Fruit fly (Drosophila melanogaster) whole organism, embryonic: ENCODE data around the gene CG4456.

Source experiments
- Bgb ChIP-seq: fragments of 200-800 bp; sonication (Bioruptor generic); IDR thresholded peaks from 2 replicates; pipeline ENCODE4 v1.3.6; 2022; ENCODE audit warnings: missing biosample characterization, missing genetic modification characterization; ENCODE audit not compliant: partially characterized antibody
- CG12659 ChIP-seq: fragments of 200-800 bp; sonication (Bioruptor generic); optimal IDR thresholded peaks from 3 replicates; lab custom pipeline; 2017; ENCODE audit warnings: mild to moderate bottlenecking, missing biosample characterization, missing genetic modification reagents, missing genetic modification characterization
- CG12769 ChIP-seq: fragments of 200-800 bp; sonication (Bioruptor generic); optimal IDR thresholded peaks from 2 replicates; lab custom pipeline; 2019; ENCODE audit warnings: missing biosample characterization, mild to moderate bottlenecking, missing genetic modification characterization, moderate library complexity
- CG12942 ChIP-seq: fragments of 200-800 bp; sonication (Bioruptor generic); optimal IDR thresholded peaks from 3 replicates; lab custom pipeline; 2016; ENCODE audit warnings: missing biosample characterization, missing genetic modification characterization
- CG15696 ChIP-seq: fragments of 200-800 bp; sonication (Bioruptor generic); optimal IDR thresholded peaks from 2 replicates; lab custom pipeline; 2019; ENCODE audit warnings: missing biosample characterization, mild to moderate bottlenecking, missing genetic modification characterization, moderate library complexity
- CG1603 ChIP-seq: fragments of 200-800 bp; sonication (Bioruptor generic); optimal IDR thresholded peaks from 2 replicates; lab custom pipeline; 2019; ENCODE audit warnings: missing biosample characterization, mild to moderate bottlenecking, missing genetic modification characterization, moderate library complexity
- CG1792 ChIP-seq: fragments of 200-800 bp; sonication (Bioruptor generic); optimal IDR thresholded peaks from 2 replicates; lab custom pipeline; 2016; ENCODE audit warnings: missing biosample characterization, missing genetic modification characterization
- CG18011 ChIP-seq: fragments of 200-800 bp; sonication (Bioruptor generic); optimal IDR thresholded peaks from 2 replicates; lab custom pipeline; 2017; ENCODE audit warnings: missing biosample characterization, missing genetic modification characterization, mild to moderate bottlenecking, moderate library complexity, missing genotype
- CG3163 ChIP-seq: fragments of 200-800 bp; sonication (Bioruptor generic); optimal IDR thresholded peaks from 3 replicates; lab custom pipeline; 2016; ENCODE audit warnings: missing biosample characterization, missing genetic modification characterization
- CG34224 ChIP-seq: fragments of 200-800 bp; sonication (Bioruptor generic); IDR thresholded peaks from 3 replicates; pipeline ENCODE4 v1.3.6; 2022; ENCODE audit warnings: missing biosample characterization, missing genetic modification characterization; ENCODE audit not compliant: partially characterized antibody
- CG4282 ChIP-seq: fragments of 200-800 bp; sonication (Bioruptor generic); optimal IDR thresholded peaks from 2 replicates; lab custom pipeline; 2016; ENCODE audit warnings: missing biosample characterization, missing genetic modification characterization
- CG4617 ChIP-seq: fragments of 200-800 bp; sonication (Bioruptor generic); optimal IDR thresholded peaks from 3 replicates; lab custom pipeline; 2016; ENCODE audit warnings: missing biosample characterization, missing genetic modification characterization, borderline replicate concordance
- CG6765 ChIP-seq: fragments of 200-800 bp; sonication (Bioruptor generic); optimal IDR thresholded peaks from 3 replicates; lab custom pipeline; 2017; ENCODE audit warnings: missing biosample characterization, mild to moderate bottlenecking, missing genetic modification characterization
- CG7786 ChIP-seq: fragments of 200-800 bp; sonication (Bioruptor generic); optimal IDR thresholded peaks from 2 replicates; lab custom pipeline; 2016; ENCODE audit warnings: missing biosample characterization, missing genetic modification characterization
- CG7963 ChIP-seq: fragments of 200-800 bp; sonication (Bioruptor generic); IDR thresholded peaks from 3 replicates; pipeline ENCODE4 v1.3.6; 2022; ENCODE audit warnings: missing biosample characterization, missing genetic modification characterization; ENCODE audit not compliant: partially characterized antibody
- CG9215 ChIP-seq: fragments of 200-800 bp; sonication (Bioruptor generic); IDR thresholded peaks from 2 replicates; pipeline ENCODE4 v1.3.6; 2022; ENCODE audit warnings: missing biosample characterization, missing genetic modification characterization
- CG9437 ChIP-seq: fragments of 200-800 bp; sonication (Bioruptor generic); optimal IDR thresholded peaks from 2 replicates; lab custom pipeline; 2018; ENCODE audit warnings: missing biosample characterization, mild to moderate bottlenecking, missing genetic modification characterization
- CG9727 ChIP-seq: fragments of 200-800 bp; sonication (Bioruptor generic); optimal IDR thresholded peaks from 3 replicates; lab custom pipeline; 2017; ENCODE audit warnings: missing biosample characterization, mild to moderate bottlenecking, missing genetic modification characterization
- CG9932 ChIP-seq: fragments of 200-800 bp; sonication (Bioruptor generic); IDR thresholded peaks from 2 replicates; pipeline ENCODE4 v1.3.6; 2022; ENCODE audit warnings: missing biosample characterization, missing genetic modification characterization
- Drgx ChIP-seq: fragments of 200-800 bp; sonication (Bioruptor generic); IDR thresholded peaks from 2 replicates; pipeline ENCODE4 v1.3.6; 2022; ENCODE audit warnings: missing biosample characterization, missing genetic modification characterization
- Fer3 ChIP-seq: fragments of 200-800 bp; sonication (Bioruptor generic); optimal IDR thresholded peaks from 2 replicates; lab custom pipeline; 2018; ENCODE audit warnings: missing biosample characterization, mild to moderate bottlenecking, missing genetic modification characterization, moderate library complexity
- HLH3B ChIP-seq: fragments of 200-800 bp; sonication (Bioruptor generic); IDR thresholded peaks from 2 replicates; pipeline ENCODE4 v1.3.6; 2022; ENCODE audit warnings: missing biosample characterization, missing genetic modification characterization
- HLH4C ChIP-seq: fragments of 200-800 bp; sonication (Bioruptor generic); IDR thresholded peaks from 3 replicates; pipeline ENCODE4 v1.3.6; 2022; ENCODE audit warnings: missing biosample characterization, missing genetic modification characterization; ENCODE audit not compliant: partially characterized antibody
- Med ChIP-seq: fragments of 200-800 bp; sonication (Bioruptor generic); peaks from one replicate; lab custom pipeline; 2016; ENCODE audit warnings: missing biosample characterization, missing genetic modification characterization, mild to moderate bottlenecking, inconsistent platforms, moderate library complexity
- Spps ChIP-seq: fragments of 200-800 bp; sonication (Bioruptor generic); optimal IDR thresholded peaks from 2 replicates; lab custom pipeline; 2018; ENCODE audit warnings: missing biosample characterization, mild to moderate bottlenecking, missing genetic modification characterization
- TFAM ChIP-seq: fragments of 200-800 bp; sonication (Bioruptor generic); optimal IDR thresholded peaks from 2 replicates; lab custom pipeline; 2017; ENCODE audit warnings: missing biosample characterization, missing genetic modification characterization, inconsistent platforms
- Trl ChIP-seq, 3 experiments: fragments of >200 bp in 2 of 3; fragments of 200-800 bp in 1 of 3; sonication (Bioruptor generic) in 1 of 3; optimal IDR thresholded peaks; 2 replicates in 1 of 3; 3 replicates in 2 of 3; lab custom pipeline; 2016 to 2017; ENCODE audit warnings: missing biosample characterization in 1 of 3, missing genetic modification characterization in 1 of 3
- YL-1 ChIP-seq: fragments of 200-800 bp; sonication (Bioruptor generic); optimal IDR thresholded peaks from 3 replicates; lab custom pipeline; 2017; ENCODE audit warnings: missing biosample characterization, mild to moderate bottlenecking, missing genetic modification characterization
- ac ChIP-seq: fragments of 200-800 bp; sonication (Bioruptor generic); optimal IDR thresholded peaks from 3 replicates; lab custom pipeline; 2017; ENCODE audit warnings: missing biosample characterization, mild to moderate bottlenecking, missing genetic modification characterization
- bcd ChIP-seq: fragments of 200-800 bp; sonication (Bioruptor generic); optimal IDR thresholded peaks from 2 replicates; lab custom pipeline; 2017; ENCODE audit warnings: missing biosample characterization, mild to moderate bottlenecking, missing genetic modification characterization
- btn ChIP-seq: fragments of 200-800 bp; sonication (Bioruptor generic); optimal IDR thresholded peaks from 2 replicates; lab custom pipeline; 2016; ENCODE audit warnings: missing biosample characterization, missing genetic modification characterization
- cato ChIP-seq: fragments of 200-800 bp; sonication (Bioruptor generic); optimal IDR thresholded peaks from 2 replicates; lab custom pipeline; 2016; ENCODE audit warnings: missing biosample characterization, missing genetic modification characterization, borderline replicate concordance
- chinmo ChIP-seq: fragments of 200-800 bp; sonication (Bioruptor generic); IDR thresholded peaks from 4 replicates; pipeline ENCODE4 v1.3.6; 2022; ENCODE audit warnings: missing biosample characterization, missing genetic modification characterization; ENCODE audit not compliant: partially characterized antibody
- ci ChIP-seq: fragments of 200-800 bp; sonication (Bioruptor generic); IDR thresholded peaks from 3 replicates; pipeline ENCODE4 v1.3.6; 2022; ENCODE audit warnings: missing biosample characterization, missing genetic modification characterization
- disco-r ChIP-seq: fragments of 200-800 bp; sonication (Bioruptor generic); optimal IDR thresholded peaks from 2 replicates; lab custom pipeline; 2016; ENCODE audit warnings: missing biosample characterization, missing genetic modification characterization
- eve ChIP-seq, 2 experiments: fragments of >200 bp; optimal IDR thresholded peaks; 2 replicates each; lab custom pipeline; 2017; ENCODE audit warnings: missing biosample characterization in 2 of 2, missing genetic modification characterization in 2 of 2
- hb ChIP-seq: fragments of 200-800 bp; sonication (Bioruptor generic); IDR thresholded peaks from 3 replicates; pipeline ENCODE4 v1.3.6; 2022; ENCODE audit warnings: missing biosample characterization, missing genetic modification characterization; ENCODE audit not compliant: partially characterized antibody
- insv ChIP-seq, 2 experiments: fragments of 200-800 bp; sonication (Bioruptor generic); optimal IDR thresholded peaks; 3 replicates each; lab custom pipeline; 2016 to 2018; ENCODE audit warnings: missing biosample characterization in 2 of 2, missing genetic modification characterization in 2 of 2
- kni ChIP-seq: fragments of 200-800 bp; sonication (Bioruptor generic); optimal IDR thresholded peaks from 3 replicates; lab custom pipeline; 2017; ENCODE audit warnings: mild to moderate bottlenecking, missing biosample characterization, missing genetic modification reagents, missing genetic modification characterization
- nom ChIP-seq: fragments of 200-800 bp; sonication (Bioruptor generic); optimal IDR thresholded peaks from 2 replicates; lab custom pipeline; 2017; ENCODE audit warnings: missing biosample characterization, missing genetic modification characterization, mild to moderate bottlenecking, moderate library complexity, missing genetic modification reagents
- sisA ChIP-seq: fragments of 200-800 bp; sonication (Bioruptor generic); IDR thresholded peaks from 2 replicates; pipeline ENCODE4 v1.3.6; 2022; ENCODE audit warnings: missing biosample characterization, missing genetic modification characterization
- sr ChIP-seq: fragments of 200-800 bp; sonication (Bioruptor generic); IDR thresholded peaks from 3 replicates; pipeline ENCODE4 v1.3.6; 2022; ENCODE audit warnings: missing biosample characterization, missing genetic modification characterization
- tap ChIP-seq: fragments of 200-800 bp; optimal IDR thresholded peaks from 3 replicates; lab custom pipeline; 2019; ENCODE audit warnings: missing biosample characterization, mild to moderate bottlenecking, missing genetic modification characterization, moderate library complexity
- tin ChIP-seq: fragments of 200-800 bp; sonication (Bioruptor generic); optimal IDR thresholded peaks from 3 replicates; lab custom pipeline; 2016; ENCODE audit warnings: missing biosample characterization, missing genetic modification characterization
- tll ChIP-seq, 2 experiments: fragments of 200-800 bp in 1 of 2; fragments of >200 bp in 1 of 2; sonication (Bioruptor generic) in 1 of 2; optimal IDR thresholded peaks; 2 replicates each; lab custom pipeline; 2017 to 2019; ENCODE audit warnings: missing biosample characterization in 2 of 2, missing genetic modification characterization in 2 of 2, mild to moderate bottlenecking in 1 of 2, moderate library complexity in 1 of 2
- tna ChIP-seq: fragments of 200-800 bp; sonication (Bioruptor generic); IDR thresholded peaks from 2 replicates; pipeline ENCODE4 v1.3.6; 2022; ENCODE audit warnings: missing biosample characterization, missing genetic modification characterization; ENCODE audit not compliant: partially characterized antibody
- toy ChIP-seq: fragments of 200-800 bp; sonication (Bioruptor generic); IDR thresholded peaks from 2 replicates; pipeline ENCODE4 v1.3.6; 2022; ENCODE audit warnings: missing biosample characterization, missing genetic modification characterization
- trh ChIP-seq: fragments of 200-800 bp; sonication (Bioruptor generic); optimal IDR thresholded peaks from 2 replicates; lab custom pipeline; 2016; ENCODE audit warnings: missing biosample characterization, missing genetic modification characterization
- vnd ChIP-seq: fragments of 200-800 bp; sonication (Bioruptor generic); IDR thresholded peaks from 3 replicates; pipeline ENCODE4 v1.3.6; 2022; ENCODE audit warnings: missing biosample characterization, missing genetic modification characterization; ENCODE audit not compliant: partially characterized antibody

CG4456 gene

dm6 chr3L:9340232-9340631 lies 32.3 kb upstream of the CG4456 start (continued):
- TF ChIP-seq vnd (no peak), Fer3 (tag; lab: Kevin White, UChicago) (no peak), Bgb (0 out of 2 replicates have a peak, but pooled peaks have one; percentile 10), CG1792 (GFP tag; lab: Kevin White, UChicago) (no peak), sisA (no peak), toy (no peak), chinmo (GFP tag; lab: Robert Waterston, UW) (no peak), CG15696 (tag; lab: Kevin White, UChicago) (no peak), CG6765 (GFP tag; lab: Kevin White, UChicago) (no peak), disco-r (GFP tag; lab: Kevin White, UChicago) (no peak), HLH4C (GFP tag; lab: Robert Waterston, UW) (no peak), CG4617 (no peak), CG12769 (tag; lab: Kevin White, UChicago) (no peak), sr (GFP tag; lab: Robert Waterston, UW) (no peak), Spps (no peak), bcd (GFP tag; lab: Kevin White, UChicago) (no peak), tin (GFP tag; lab: Kevin White, UChicago) (no peak), CG9932 (GFP tag; lab: Robert Waterston, UW) (no peak), tna (GFP tag; lab: Robert Waterston, UW) (0 out of 2 replicates have a peak, but pooled peaks have one; percentile 23), CG7786 (no peak), CG12659 (GFP tag; lab: Kevin White, UChicago) (no peak), CG7963 (GFP tag; lab: Robert Waterston, UW) (no peak), insv (GFP tag; optimal IDR thresholded peaks at IDR 0.05; lab: Kevin White, UChicago) (no peak), ac (GFP tag; lab: Kevin White, UChicago) (no peak), Med (GFP tag; lab: Kevin White, UChicago) (peak; percentile 69), eve (GFP tag; optimal IDR thresholded peaks at IDR 0.05; lab: Kevin White, UChicago) (no peak), cato (GFP tag; lab: Kevin White, UChicago) (no peak), kni (GFP tag; lab: Kevin White, UChicago) (no peak), YL-1 (no peak), ci (GFP tag; lab: Robert Waterston, UW) (peak; percentile 18; the same call in 1 of the 3 replicates), HLH3B (GFP tag; lab: Robert Waterston, UW) (no peak), hb (GFP tag; lab: Robert Waterston, UW) (no peak), tap (tag; lab: Kevin White, UChicago) (no peak), btn (GFP tag; lab: Kevin White, UChicago) (no peak), CG4282 (GFP tag; lab: Kevin White, UChicago) (no peak), TFAM (GFP tag; lab: Kevin White, UChicago) (no peak), CG9215 (no peak), CG12942 (GFP tag; lab: Kevin White, UChicago) (no peak), nom (GFP tag; lab: Kevin White, UChicago) (peak; percentile 12), CG9437 (GFP tag; lab: Kevin White, UChicago) (no peak), CG18011 (GFP tag; lab: Kevin White, UChicago) (no peak), CG1603 (no peak), Trl (optimal IDR thresholded peaks at IDR 0.05; lab: Kevin White, UChicago) (peak; percentile 70 to 82), Trl (GFP tag; optimal IDR thresholded peaks at IDR 0.05; lab: Kevin White, UChicago) (no peak), tll (GFP tag; optimal IDR thresholded peaks at IDR 0.05; lab: Kevin White, UChicago) (no peak), Drgx (GFP tag; lab: Robert Waterston, UW) (0 out of 2 replicates have a peak, but pooled peaks have one; percentile 28), trh (GFP tag; lab: Kevin White, UChicago) (no peak), CG34224 (GFP tag; lab: Robert Waterston, UW) (no peak), CG3163 (GFP tag; lab: Kevin White, UChicago) (no peak), CG9727 (GFP tag; lab: Kevin White, UChicago) (no peak)
